Worm (Caenorhabditis elegans): ENCODE measurements around the gene bca-2.

DNA sequence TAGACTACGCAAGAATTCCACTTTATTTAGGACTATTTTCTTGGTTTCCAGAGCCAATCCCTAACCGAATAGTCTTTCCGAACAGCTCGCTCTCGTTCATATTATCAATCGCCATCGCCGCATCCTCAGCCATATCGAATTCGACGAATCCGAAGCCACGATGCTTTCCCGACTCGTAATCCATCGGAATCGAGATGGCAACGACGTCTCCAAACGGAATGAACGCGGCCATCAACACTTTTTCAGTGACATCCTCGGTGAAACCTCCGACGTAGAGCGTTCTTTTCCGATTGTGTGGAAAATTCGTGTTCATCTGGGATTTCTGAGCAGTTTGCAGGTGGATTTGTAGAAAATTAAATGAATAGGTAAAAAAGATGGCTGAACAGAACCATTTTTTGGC lies 16.3 kb upstream of the bca-2 start, which contains the start of gene cyn-13:
- TF ChIP-seq elt-1 (tag; optimal IDR thresholded peaks at IDR 0.05; ENCODE audit: borderline replicate concordance, insufficient read depth) (no peak), lsy-2 (tag; optimal IDR thresholded peaks at IDR 0.05) (no peak), unc-62 (GFP tag; optimal IDR thresholded peaks at IDR 0.05) (no peak), nhr-237 (tag; optimal IDR thresholded peaks at IDR 0.05) (no peak), lin-13 (tag; optimal IDR thresholded peaks at IDR 0.05) (no peak), sptf-1 (tag; optimal IDR thresholded peaks at IDR 0.05) (no peak), nhr-28 (tag; optimal IDR thresholded peaks at IDR 0.05) (no peak)
